Fruit fly (Drosophila melanogaster) whole organism, embryonic: ENCODE results near the gene Ptp10D.

ENCODE experiments used
- Asciz ChIP-seq: fragments of 200-800 bp; sonication (Bioruptor generic); optimal IDR thresholded peaks from 2 replicates; lab custom pipeline; 2017; ENCODE audit warnings: missing biosample characterization, mild to moderate bottlenecking, missing genetic modification characterization, missing genetic modification reagents
- CG10209 ChIP-seq: fragments of 200-800 bp; sonication (Bioruptor generic); optimal IDR thresholded peaks from 3 replicates; lab custom pipeline; 2017; ENCODE audit warnings: missing biosample characterization, mild to moderate bottlenecking, missing genetic modification characterization, missing genetic modification reagents
- CG10565 ChIP-seq: fragments of 200-800 bp; sonication (Bioruptor generic); optimal IDR thresholded peaks from 3 replicates; lab custom pipeline; 2016; ENCODE audit warnings: missing biosample characterization, mild to moderate bottlenecking, missing genetic modification characterization
- CG10654 ChIP-seq: fragments of 200-800 bp; sonication (Bioruptor generic); optimal IDR thresholded peaks from 2 replicates; lab custom pipeline; 2016; ENCODE audit warnings: missing biosample characterization, missing genetic modification characterization
- CG11456 ChIP-seq: fragments of 200-800 bp; sonication (Bioruptor generic); IDR thresholded peaks from 3 replicates; pipeline ENCODE4 v1.3.6; 2022; ENCODE audit warnings: missing biosample characterization, missing genetic modification characterization
- CG11696 ChIP-seq: fragments of 200-800 bp; sonication (Bioruptor generic); IDR thresholded peaks from 2 replicates; pipeline ENCODE4 v1.3.6; 2022; ENCODE audit warnings: missing biosample characterization, missing genetic modification characterization
- CG1233 ChIP-seq: fragments of 200-800 bp; sonication (Bioruptor generic); optimal IDR thresholded peaks from 4 replicates; lab custom pipeline; 2018; ENCODE audit warnings: missing biosample characterization, mild to moderate bottlenecking, missing genetic modification characterization
- CG14667 ChIP-seq: fragments of 200-800 bp; sonication (Bioruptor generic); IDR thresholded peaks from 2 replicates; pipeline ENCODE4 v1.3.6; 2022; ENCODE audit warnings: missing biosample characterization, missing genetic modification characterization
- CG15073 ChIP-seq: fragments of 200-800 bp; sonication (Bioruptor generic); optimal IDR thresholded peaks from 2 replicates; lab custom pipeline; 2016; ENCODE audit warnings: missing biosample characterization, missing genetic modification characterization
- CG15514 ChIP-seq: fragments of 200-800 bp; sonication (Bioruptor generic); optimal IDR thresholded peaks from 3 replicates; lab custom pipeline; 2017; ENCODE audit warnings: missing biosample characterization, missing genetic modification characterization, mild to moderate bottlenecking, moderate library complexity, missing genetic modification reagents
- CG1602 ChIP-seq: fragments of 200-800 bp; sonication (Bioruptor generic); optimal IDR thresholded peaks from 3 replicates; lab custom pipeline; 2016; ENCODE audit warnings: missing biosample characterization, missing genetic modification characterization
- CG17359 ChIP-seq: fragments of 200-800 bp; sonication (Bioruptor generic); optimal IDR thresholded peaks from 3 replicates; lab custom pipeline; 2018; ENCODE audit warnings: missing biosample characterization, mild to moderate bottlenecking, missing genetic modification characterization, moderate library complexity
- CG17829 ChIP-seq: fragments of 200-800 bp; optimal IDR thresholded peaks from 2 replicates; lab custom pipeline; 2019; ENCODE audit warnings: missing biosample characterization, mild to moderate bottlenecking, missing genetic modification characterization, moderate library complexity
- CG18262 ChIP-seq: fragments of 200-800 bp; optimal IDR thresholded peaks from 3 replicates; lab custom pipeline; 2019; ENCODE audit warnings: missing biosample characterization, mild to moderate bottlenecking, missing genetic modification characterization, moderate library complexity
- CG18764 ChIP-seq: fragments of 200-800 bp; sonication (Bioruptor generic); optimal IDR thresholded peaks from 3 replicates; lab custom pipeline; 2016; ENCODE audit warnings: missing biosample characterization, missing genetic modification characterization
- CG2678 ChIP-seq: fragments of 200-800 bp; sonication (Bioruptor generic); optimal IDR thresholded peaks from 3 replicates; lab custom pipeline; 2019; ENCODE audit warnings: missing biosample characterization, mild to moderate bottlenecking, missing genetic modification characterization, moderate library complexity
- CG31224 ChIP-seq: fragments of 200-800 bp; sonication (Bioruptor generic); IDR thresholded peaks from 2 replicates; pipeline ENCODE4 v1.3.6; 2022; ENCODE audit warnings: missing biosample characterization, missing genetic modification characterization
- CG32772 ChIP-seq: fragments of 200-800 bp; sonication (Bioruptor generic); IDR thresholded peaks from 2 replicates; pipeline ENCODE4 v1.3.6; 2022; ENCODE audit warnings: missing biosample characterization, missing genetic modification characterization
- CG4328 ChIP-seq: fragments of 200-800 bp; sonication (Bioruptor generic); optimal IDR thresholded peaks from 3 replicates; lab custom pipeline; 2017; ENCODE audit warnings: missing biosample characterization, missing genetic modification reagents, missing genetic modification characterization
- CG6765 ChIP-seq: fragments of 200-800 bp; sonication (Bioruptor generic); optimal IDR thresholded peaks from 3 replicates; lab custom pipeline; 2017; ENCODE audit warnings: missing biosample characterization, mild to moderate bottlenecking, missing genetic modification characterization
- CG6813 ChIP-seq: fragments of 200-800 bp; sonication (Bioruptor generic); optimal IDR thresholded peaks from 2 replicates; lab custom pipeline; 2017; ENCODE audit warnings: missing biosample characterization, missing genetic modification characterization, mild to moderate bottlenecking, moderate library complexity, missing genetic modification reagents
- CG8290 ChIP-seq, 3 experiments: fragments of 200-800 bp; sonication (Bioruptor generic); optimal IDR thresholded peaks; 2 replicates each; lab custom pipeline; 2016 to 2019; ENCODE audit warnings: missing biosample characterization in 3 of 3, missing genetic modification characterization in 3 of 3, mild to moderate bottlenecking in 2 of 3, moderate library complexity in 1 of 3
- CHES-1-like ChIP-seq: fragments of 200-800 bp; sonication (Bioruptor generic); optimal IDR thresholded peaks from 2 replicates; lab custom pipeline; 2016; ENCODE audit warnings: missing biosample characterization, missing genetic modification characterization
- Dip2 ChIP-seq: fragments of 200-800 bp; sonication (Bioruptor generic); IDR thresholded peaks from 2 replicates; pipeline ENCODE4 v1.3.6; 2022; ENCODE audit warnings: missing biosample characterization, missing genetic modification characterization
- Doc2 ChIP-seq: fragments of 200-800 bp; sonication (Bioruptor generic); IDR thresholded peaks from 2 replicates; pipeline ENCODE4 v1.3.6; 2022; ENCODE audit warnings: missing biosample characterization, missing genetic modification characterization
- HmgZ ChIP-seq: fragments of 200-800 bp; sonication (Bioruptor generic); optimal IDR thresholded peaks from 2 replicates; lab custom pipeline; 2018; ENCODE audit warnings: missing biosample characterization, mild to moderate bottlenecking, missing genetic modification characterization
- Lpt ChIP-seq: fragments of >200 bp; optimal IDR thresholded peaks from 2 replicates; lab custom pipeline; 2018; ENCODE audit warnings: missing biosample characterization, missing genetic modification characterization
- NC2α ChIP-seq: fragments of 200-800 bp; sonication (Bioruptor generic); optimal IDR thresholded peaks from 2 replicates; lab custom pipeline; 2016; ENCODE audit warnings: missing biosample characterization, missing genetic modification characterization
- NFAT ChIP-seq: fragments of 200-800 bp; sonication (Bioruptor generic); IDR thresholded peaks from 2 replicates; pipeline ENCODE4 v1.3.6; 2022; ENCODE audit warnings: missing biosample characterization, missing genetic modification characterization
- NK7.1 ChIP-seq: fragments of 200-800 bp; sonication (Bioruptor generic); optimal IDR thresholded peaks from 3 replicates; lab custom pipeline; 2016; ENCODE audit warnings: missing biosample characterization, missing genetic modification characterization
- Optix ChIP-seq: fragments of 200-800 bp; sonication (Bioruptor generic); IDR thresholded peaks from 3 replicates; pipeline ENCODE4 v1.3.6; 2022; ENCODE audit warnings: missing biosample characterization, missing genetic modification characterization
- Taf1 ChIP-seq: fragments of 200-800 bp; sonication (Bioruptor generic); IDR thresholded peaks from 2 replicates; pipeline ENCODE4 v1.3.6; 2022; ENCODE audit warnings: missing biosample characterization, missing genetic modification characterization
- Tbp ChIP-seq: fragments of >200 bp; optimal IDR thresholded peaks from 2 replicates; lab custom pipeline; 2018; ENCODE audit warnings: missing biosample characterization, missing genetic modification characterization
- al ChIP-seq: fragments of 200-800 bp; sonication (Bioruptor generic); IDR thresholded peaks from 2 replicates; pipeline ENCODE4 v1.3.6; 2022; ENCODE audit warnings: missing biosample characterization, missing genetic modification characterization
- ato ChIP-seq: fragments of 200-800 bp; sonication (Bioruptor generic); IDR thresholded peaks from 2 replicates; pipeline ENCODE4 v1.3.6; 2022; ENCODE audit warnings: missing biosample characterization, missing genetic modification characterization; ENCODE audit not compliant: partially characterized antibody
- danr ChIP-seq: fragments of 200-800 bp; sonication (Bioruptor generic); IDR thresholded peaks from 2 replicates; pipeline ENCODE4 v1.3.6; 2022; ENCODE audit warnings: missing biosample characterization, missing genetic modification characterization
- emc ChIP-seq: fragments of 200-800 bp; sonication (Bioruptor generic); optimal IDR thresholded peaks from 2 replicates; lab custom pipeline; 2016; ENCODE audit warnings: missing biosample characterization, missing genetic modification characterization
- fd102C ChIP-seq: fragments of 200-800 bp; sonication (Bioruptor generic); optimal IDR thresholded peaks from 2 replicates; lab custom pipeline; 2018; ENCODE audit warnings: missing biosample characterization, mild to moderate bottlenecking, missing genetic modification characterization, moderate library complexity
- grn ChIP-seq: fragments of 200-800 bp; sonication (Bioruptor generic); optimal IDR thresholded peaks from 3 replicates; lab custom pipeline; 2017; ENCODE audit warnings: missing biosample characterization, missing genetic modification characterization
- gt ChIP-seq: fragments of 200-800 bp; sonication (Bioruptor generic); IDR thresholded peaks from 2 replicates; pipeline ENCODE4 v1.3.6; 2022; ENCODE audit warnings: missing biosample characterization, missing genetic modification characterization
- inv ChIP-seq: fragments of 200-800 bp; sonication (Bioruptor generic); IDR thresholded peaks from 2 replicates; pipeline ENCODE4 v1.3.6; 2022; ENCODE audit warnings: missing biosample characterization, missing genetic modification characterization; ENCODE audit not compliant: partially characterized antibody
- jumu ChIP-seq: fragments of 200-800 bp; sonication (Bioruptor generic); optimal IDR thresholded peaks from 3 replicates; lab custom pipeline; 2016; ENCODE audit warnings: missing biosample characterization, missing genetic modification characterization
- pho ChIP-seq: fragments of 200-800 bp; sonication (Bioruptor generic); optimal IDR thresholded peaks from 2 replicates; lab custom pipeline; 2016; ENCODE audit warnings: missing biosample characterization, missing genetic modification characterization
- prd ChIP-seq, 3 experiments: fragments of >200 bp in 2 of 3; fragments of 200-800 bp in 1 of 3; sonication (Bioruptor generic) in 1 of 3; optimal IDR thresholded peaks in 2 of 3; IDR thresholded peaks in 1 of 3; 2 replicates in 2 of 3; 3 replicates in 1 of 3; pipeline versions ENCODE4 v1.3.6 to Lab custom; 2017 to 2022; ENCODE audit warnings: missing biosample characterization in 1 of 3, missing genetic modification characterization in 1 of 3
- repo ChIP-seq: fragments of 200-800 bp; sonication (Bioruptor generic); optimal IDR thresholded peaks from 2 replicates; lab custom pipeline; 2016; ENCODE audit warnings: missing biosample characterization, missing genetic modification characterization
- ro ChIP-seq: fragments of 200-800 bp; sonication (Bioruptor generic); IDR thresholded peaks from 2 replicates; pipeline ENCODE4 v1.3.6; 2022; ENCODE audit warnings: missing biosample characterization, missing genetic modification characterization
- sisA ChIP-seq: fragments of 200-800 bp; sonication (Bioruptor generic); IDR thresholded peaks from 2 replicates; pipeline ENCODE4 v1.3.6; 2022; ENCODE audit warnings: missing biosample characterization, missing genetic modification characterization
- tna ChIP-seq: fragments of 200-800 bp; sonication (Bioruptor generic); IDR thresholded peaks from 2 replicates; pipeline ENCODE4 v1.3.6; 2022; ENCODE audit warnings: missing biosample characterization, missing genetic modification characterization; ENCODE audit not compliant: partially characterized antibody
- trh ChIP-seq: fragments of 200-800 bp; sonication (Bioruptor generic); optimal IDR thresholded peaks from 2 replicates; lab custom pipeline; 2016; ENCODE audit warnings: missing biosample characterization, missing genetic modification characterization
- unpg ChIP-seq: fragments of 200-800 bp; sonication (Bioruptor generic); optimal IDR thresholded peaks from 3 replicates; lab custom pipeline; 2018; ENCODE audit warnings: missing biosample characterization, mild to moderate bottlenecking, missing genetic modification characterization, moderate library complexity
- yki ChIP-seq: fragments of >200 bp; optimal IDR thresholded peaks from 3 replicates; lab custom pipeline; 2018
- zf30C ChIP-seq: fragments of 200-800 bp; sonication (Bioruptor generic); optimal IDR thresholded peaks from 3 replicates; lab custom pipeline; 2018; ENCODE audit warnings: missing biosample characterization, mild to moderate bottlenecking, missing genetic modification characterization

Gene Ptp10D

dm6 chrX:11660476-11660875 lies 38.7 kb downstream of the Ptp10D start (continued):
- TF ChIP-seq CG15073 (GFP tag; lab: Kevin White, UChicago): no peak
- TF ChIP-seq CG6765 (GFP tag; lab: Kevin White, UChicago): peak; percentile 19
- no peak for TF ChIP-seq zf30C (GFP tag; lab: Kevin White, UChicago)
- no peak for TF ChIP-seq danr (GFP tag; lab: Robert Waterston, UW)
- no peak for TF ChIP-seq CG10565 (GFP tag; lab: Kevin White, UChicago)
- TF ChIP-seq emc (GFP tag; lab: Kevin White, UChicago): no peak
- no peak for TF ChIP-seq CG8290 (GFP tag; optimal IDR thresholded peaks at IDR 0.05; lab: Kevin White, UChicago)
- TF ChIP-seq CG8290 (tag; optimal IDR thresholded peaks at IDR 0.05; lab: Kevin White, UChicago): peak in 1 of 2 experiments; percentile 50
- TF ChIP-seq repo: no peak
- TF ChIP-seq CG15514 (GFP tag; lab: Kevin White, UChicago): peak; percentile 39
- TF ChIP-seq CG6813: peak; percentile 63
- peak; percentile 36 for TF ChIP-seq CG4328
- peak; percentile 35 for TF ChIP-seq CG10654 (GFP tag; lab: Kevin White, UChicago)
- no peak for TF ChIP-seq yki (lab: Kevin White, UChicago)
- no peak for TF ChIP-seq prd (optimal IDR thresholded peaks at IDR 0.05; lab: Kevin White, UChicago)
- no peak for TF ChIP-seq prd (GFP tag; IDR thresholded peaks at IDR 0.05; lab: Robert Waterston, UW)
- peak; percentile 44 for TF ChIP-seq CG10209 (GFP tag; lab: Kevin White, UChicago)
- no peak for TF ChIP-seq Tbp (GFP tag; lab: Kevin White, UChicago)
- TF ChIP-seq CG1233: peak; percentile 17
- no peak for TF ChIP-seq HmgZ
- TF ChIP-seq trh (GFP tag; lab: Kevin White, UChicago): no peak
- no peak for TF ChIP-seq al
- no peak for TF ChIP-seq CG11456 (GFP tag; lab: Robert Waterston, UW)
- no peak for TF ChIP-seq NFAT (GFP tag; lab: Robert Waterston, UW)
- TF ChIP-seq CG2678: peak; percentile 54
- no peak for TF ChIP-seq tna (GFP tag; lab: Robert Waterston, UW)
- peak; percentile 33 for TF ChIP-seq CG18262
- TF ChIP-seq Asciz (GFP tag; lab: Kevin White, UChicago): peak; percentile 80
- TF ChIP-seq pho (GFP tag; lab: Kevin White, UChicago): no peak
- TF ChIP-seq fd102C (GFP tag; lab: Kevin White, UChicago): no peak
- TF ChIP-seq inv (GFP tag; lab: Robert Waterston, UW): no peak
- peak; percentile 51 for TF ChIP-seq unpg (GFP tag; lab: Kevin White, UChicago)
- TF ChIP-seq Taf1 (GFP tag; lab: Robert Waterston, UW): no peak
- peak; percentile 28 for TF ChIP-seq CHES-1-like (GFP tag; lab: Kevin White, UChicago)
- TF ChIP-seq sisA (GFP tag; lab: Robert Waterston, UW): no peak
- no peak for TF ChIP-seq Lpt (GFP tag; lab: Kevin White, UChicago)
- peak; percentile 10 for TF ChIP-seq CG18764 (GFP tag; lab: Kevin White, UChicago)
- TF ChIP-seq ato: no peak
- no peak for TF ChIP-seq grn (GFP tag; lab: Kevin White, UChicago)
- TF ChIP-seq Doc2 (GFP tag; lab: Robert Waterston, UW): no peak
- TF ChIP-seq CG14667 (GFP tag; lab: Robert Waterston, UW): no peak
- no peak for TF ChIP-seq gt (GFP tag; lab: Robert Waterston, UW)
- no peak for TF ChIP-seq ro (GFP tag; lab: Robert Waterston, UW)
- no peak for TF ChIP-seq NC2α (GFP tag; lab: Kevin White, UChicago)
- no peak for TF ChIP-seq CG11696 (GFP tag; lab: Robert Waterston, UW)
- no peak for TF ChIP-seq CG17829 (tag; lab: Kevin White, UChicago)
- TF ChIP-seq CG1602: no peak
- no peak for TF ChIP-seq CG32772 (GFP tag; lab: Robert Waterston, UW)
- TF ChIP-seq CG31224: no peak
- TF ChIP-seq CG17359 (tag; lab: Kevin White, UChicago): peak; percentile 69
- TF ChIP-seq Dip2 (GFP tag; lab: Robert Waterston, UW): no peak
- TF ChIP-seq NK7.1: no peak
- no peak for TF ChIP-seq Optix
- no peak for TF ChIP-seq jumu
